Worm (Caenorhabditis elegans): ENCODE results near the gene ins-17.

The ins-17 gene

DNA sequence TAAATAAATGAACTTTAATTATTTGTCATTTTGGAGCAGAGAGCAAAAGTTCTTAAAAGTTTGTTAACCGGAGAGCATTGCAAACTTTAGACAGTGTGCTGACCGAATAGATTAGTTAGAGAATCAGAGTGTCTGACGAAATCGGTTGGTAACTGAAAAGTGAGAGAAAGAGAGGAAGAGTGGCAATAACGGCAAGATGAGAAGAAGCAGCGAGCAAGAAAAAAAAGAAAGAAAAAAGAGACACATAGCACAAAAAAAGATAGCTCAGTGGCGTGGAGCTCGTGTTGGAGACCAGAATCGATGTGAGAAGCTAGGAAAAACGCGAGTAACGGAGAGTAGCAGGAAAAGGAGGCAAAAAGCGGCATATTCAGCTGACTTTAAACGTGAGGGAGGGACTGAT, 27.0 kb upstream of the ins-17 start:
- peak; percentile 34 for TF ChIP-seq W03F9.2 (tag; optimal IDR thresholded peaks at IDR 0.05)
- TF ChIP-seq him-1 (tag; optimal IDR thresholded peaks at IDR 0.05) = peak; percentile 54
- no peak for TF ChIP-seq dao-5 (tag; optimal IDR thresholded peaks at IDR 0.05)

- no peak for TF ChIP-seq him-1 (tag; optimal IDR thresholded peaks at IDR 0.05)
- TF ChIP-seq dao-5 (tag; optimal IDR thresholded peaks at IDR 0.05) = no peak
These were observed 25.3 kb upstream of the ins-17 start for ce11 chrIII:4502559-4503240.

- TF ChIP-seq W03F9.2 (tag; optimal IDR thresholded peaks at IDR 0.05) (no peak), dao-5 (tag; optimal IDR thresholded peaks at IDR 0.05) (no peak), him-1 (tag; optimal IDR thresholded peaks at IDR 0.05) (no peak)
These were observed 21.6 kb upstream of the ins-17 start, which contains the start of the genes C07G2.5 and atf-7 for ce11 chrIII:4498938-4499337. C07G2.5 (minus strand) TSS chrIII:4499038. atf-7 (minus strand) TSS chrIII:4499045.

- TF ChIP-seq dao-5 (tag; optimal IDR thresholded peaks at IDR 0.05) (no peak), him-1 (tag; optimal IDR thresholded peaks at IDR 0.05) (no peak), W03F9.2 (tag; optimal IDR thresholded peaks at IDR 0.05) (no peak)
These were observed 18.7 kb upstream of the ins-17 start for ce11 chrIII:4496085-4496484.

DNA sequence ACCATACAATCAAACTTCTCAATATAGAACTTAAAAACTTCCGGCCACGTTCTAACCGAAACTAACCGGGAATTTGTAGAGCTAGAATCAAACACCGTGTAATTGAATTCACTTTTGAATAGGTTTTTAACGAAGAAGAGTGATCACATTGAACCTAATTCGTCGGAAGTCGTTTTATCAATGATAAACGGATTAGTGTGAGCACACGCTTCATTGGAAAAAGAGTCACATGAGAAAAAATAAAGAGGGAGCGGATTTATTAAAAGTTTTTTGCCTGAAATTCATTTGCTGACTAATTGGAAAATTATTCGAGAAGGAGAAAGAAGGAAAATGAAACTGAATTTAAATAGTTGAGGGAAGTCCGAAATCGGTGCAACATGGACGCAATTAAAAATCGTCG, 18.3 kb upstream of the ins-17 start:
- TF ChIP-seq him-1 (tag; optimal IDR thresholded peaks at IDR 0.05) (no peak), dao-5 (tag; optimal IDR thresholded peaks at IDR 0.05) (no peak), W03F9.2 (tag; optimal IDR thresholded peaks at IDR 0.05) (no peak)

- TF ChIP-seq dao-5 (tag; optimal IDR thresholded peaks at IDR 0.05) (no peak), W03F9.2 (tag; optimal IDR thresholded peaks at IDR 0.05) (no peak), him-1 (tag; optimal IDR thresholded peaks at IDR 0.05) (no peak)
These were observed 17.9 kb upstream of the ins-17 start for ce11 chrIII:4495250-4495649.

ce11 chrIII:4494541-4495010, 17.2 kb upstream of the ins-17 start:
- TF ChIP-seq dao-5 (tag; optimal IDR thresholded peaks at IDR 0.05) (no peak), W03F9.2 (tag; optimal IDR thresholded peaks at IDR 0.05) (no peak), him-1 (tag; optimal IDR thresholded peaks at IDR 0.05) (no peak)

- TF ChIP-seq W03F9.2 (tag; optimal IDR thresholded peaks at IDR 0.05) (no peak), dao-5 (tag; optimal IDR thresholded peaks at IDR 0.05) (no peak), him-1 (tag; optimal IDR thresholded peaks at IDR 0.05) (no peak)
These were observed 15.8 kb upstream of the ins-17 start for ce11 chrIII:4493008-4493777.

DNA sequence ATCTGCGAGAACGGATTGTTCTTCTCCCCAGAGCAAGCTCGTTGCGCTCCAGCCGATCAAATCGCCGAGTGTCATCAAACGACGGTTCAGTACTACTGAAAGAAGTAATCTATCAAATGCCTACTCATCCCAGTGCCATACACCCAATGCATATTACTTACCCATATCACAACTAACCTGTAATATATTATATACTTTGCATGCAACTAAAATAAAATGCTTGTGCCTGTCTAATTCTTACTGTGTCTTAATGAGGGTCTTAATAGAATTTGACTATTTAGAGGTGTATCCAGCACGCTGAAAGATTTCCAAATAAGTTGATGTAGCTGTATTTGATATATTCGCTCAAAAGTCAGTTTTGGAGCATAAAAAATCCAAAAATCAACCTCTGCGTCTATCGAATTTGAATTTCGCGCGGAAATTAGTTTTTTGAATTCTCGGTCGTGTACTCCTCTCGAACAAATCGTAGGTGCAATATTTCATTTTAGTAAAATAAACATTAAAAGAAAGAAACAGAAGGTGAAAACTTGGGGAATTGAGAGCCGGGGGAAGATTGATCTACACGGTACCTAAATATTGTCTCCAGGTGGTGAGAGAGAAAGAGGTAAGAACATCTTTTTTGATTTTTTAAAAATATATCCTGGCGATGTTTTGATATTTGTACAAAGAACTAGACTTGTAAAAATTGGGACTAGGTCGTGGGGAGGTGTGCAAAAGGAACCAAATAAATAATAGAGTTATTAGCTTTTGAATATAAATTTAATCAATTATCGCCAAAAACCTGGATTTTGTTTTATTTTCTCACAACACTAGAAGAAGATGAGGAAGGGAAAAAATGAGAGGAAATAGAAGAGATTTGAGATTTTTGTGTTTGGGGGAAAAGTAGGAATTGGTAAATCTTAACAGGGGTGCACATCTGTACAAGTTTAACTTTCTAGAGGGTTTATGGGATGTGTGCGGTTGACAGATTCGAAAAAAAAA, 14.1 kb upstream of the ins-17 start:
- TF ChIP-seq W03F9.2 (tag; optimal IDR thresholded peaks at IDR 0.05) (no peak), him-1 (tag; optimal IDR thresholded peaks at IDR 0.05) (peak; percentile 25)

DNA sequence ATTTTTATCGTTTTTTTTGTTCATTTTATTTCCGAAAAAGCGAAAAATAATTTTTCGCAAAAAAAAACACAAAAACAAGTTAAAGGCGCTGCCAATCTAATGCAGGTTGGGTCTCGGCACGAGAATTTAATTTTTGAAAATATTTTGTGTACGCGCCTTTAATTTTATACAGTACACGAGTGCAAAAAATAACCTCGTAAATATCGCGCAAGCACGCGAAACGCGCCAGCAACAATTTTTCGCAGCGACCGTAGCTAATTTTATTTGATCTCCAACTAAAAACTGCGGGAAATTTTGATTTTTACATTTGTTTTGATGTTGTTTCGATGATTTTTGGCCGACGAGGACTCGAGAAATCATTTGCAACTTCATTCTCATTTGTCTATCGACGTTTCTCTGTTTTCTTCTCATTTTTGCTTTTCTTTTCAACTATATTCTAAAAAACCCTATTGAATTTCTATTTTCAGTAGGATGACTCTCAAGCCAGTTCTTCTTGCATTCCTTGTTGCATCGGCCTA, 11.6 kb upstream of the ins-17 start, which contains the start of gene cpg-1:
Gene cpg-1, plus strand, starts transcription at position 468 of the 518 bp plus-strand sequence.
- TF ChIP-seq him-1 (tag; optimal IDR thresholded peaks at IDR 0.05) = no peak
- peak; percentile 30 for TF ChIP-seq W03F9.2 (tag; optimal IDR thresholded peaks at IDR 0.05)

DNA sequence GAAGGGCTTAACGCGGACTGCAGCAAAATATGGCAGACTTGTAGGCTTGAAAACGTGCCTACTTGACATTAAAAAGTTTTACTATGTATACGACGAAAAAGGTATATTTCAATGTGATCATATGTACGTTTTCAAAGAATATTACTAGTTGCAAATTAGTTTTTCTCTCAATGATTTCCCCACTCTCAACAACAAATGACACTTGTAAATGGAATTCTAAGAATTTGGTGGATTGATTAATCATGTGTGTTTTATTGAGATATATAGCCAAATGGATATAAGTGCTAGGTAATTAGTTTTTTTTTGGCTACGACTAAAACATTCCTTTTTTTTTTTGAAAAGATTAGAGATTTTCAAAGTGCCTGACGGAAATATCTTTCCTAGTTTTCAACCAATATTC, 9.9 kb upstream of the ins-17 start:
- TF ChIP-seq dao-5 (tag; optimal IDR thresholded peaks at IDR 0.05) = no peak
- no peak for TF ChIP-seq W03F9.2 (tag; optimal IDR thresholded peaks at IDR 0.05)
- no peak for TF ChIP-seq him-1 (tag; optimal IDR thresholded peaks at IDR 0.05)

DNA sequence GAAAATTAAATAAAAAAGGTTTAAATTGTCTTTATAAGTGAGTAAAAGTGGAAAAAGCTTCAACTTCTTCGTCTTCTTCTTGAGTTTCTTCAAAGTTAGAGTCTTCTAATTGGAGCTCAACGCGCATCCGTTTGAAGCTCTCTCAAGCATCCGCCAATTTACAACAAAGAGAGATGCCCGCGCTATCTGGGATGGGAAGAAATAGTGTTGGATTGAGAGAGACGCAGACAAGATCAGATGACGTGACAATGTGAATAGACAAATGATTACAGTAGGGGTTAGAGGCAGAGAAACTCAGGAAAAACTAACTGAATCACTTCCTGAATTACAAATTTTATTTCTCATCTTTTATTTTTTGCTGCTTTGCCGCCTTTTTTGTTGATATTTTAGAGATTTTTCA, 5.6 kb upstream of the ins-17 start:
- no peak for TF ChIP-seq him-1 (tag; optimal IDR thresholded peaks at IDR 0.05)
- no peak for TF ChIP-seq W03F9.2 (tag; optimal IDR thresholded peaks at IDR 0.05)
- TF ChIP-seq dao-5 (tag; optimal IDR thresholded peaks at IDR 0.05) = no peak

ce11 chrIII:4481787-4482186, 4.4 kb upstream of the ins-17 start:
- TF ChIP-seq him-1 (tag; optimal IDR thresholded peaks at IDR 0.05) (no peak), dao-5 (tag; optimal IDR thresholded peaks at IDR 0.05) (no peak), W03F9.2 (tag; optimal IDR thresholded peaks at IDR 0.05) (no peak)
